Fruit fly (Drosophila melanogaster): ENCODE results near the gene C15.
A peak's percentile ranks its signal among the peaks of the same experiment; 100 is the strongest.

Gene C15

DNA sequence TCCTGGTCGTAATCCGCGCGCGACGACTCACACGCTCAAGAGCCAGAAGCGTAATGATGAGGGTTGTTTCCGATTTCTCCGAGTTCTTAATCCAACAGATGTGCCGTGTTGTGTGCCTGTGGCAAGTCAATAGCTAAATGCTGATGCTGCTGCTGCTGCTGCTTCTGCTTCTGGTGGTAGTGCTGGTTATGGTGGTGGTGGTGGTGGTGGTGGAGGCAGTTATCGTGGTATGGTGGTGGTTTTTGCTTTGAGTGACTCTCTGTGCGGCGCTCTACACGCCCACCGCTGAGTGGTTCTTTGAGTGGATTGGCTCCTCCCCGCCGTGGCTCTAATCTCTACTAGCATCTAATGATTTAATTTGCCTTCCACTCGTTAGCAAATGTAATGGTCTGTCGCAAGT, 57.3 kb downstream of the C15 start, which contains the start of gene slou:
Gene slou (minus strand): TSS at position 131 of the 400 bp plus-strand sequence.
- no peak for TF ChIP-seq unpg (GFP tag; optimal IDR thresholded peaks at IDR 0.05)
- TF ChIP-seq eyg (GFP tag; optimal IDR thresholded peaks at IDR 0.05): no peak
- TF ChIP-seq CG3281 (GFP tag; optimal IDR thresholded peaks at IDR 0.05): no peak
- TF ChIP-seq Opbp (GFP tag; IDR thresholded peaks at IDR 0.05; ENCODE audit: partially characterized antibody): 0 out of 3 replicates have a peak, but pooled peaks have one; percentile 25
- peak; percentile 55 for TF ChIP-seq bbx (GFP tag; IDR thresholded peaks at IDR 0.05; ENCODE audit: partially characterized antibody)
- peak; percentile 47 for TF ChIP-seq nerfin-1 (tag; optimal IDR thresholded peaks at IDR 0.05)
- TF ChIP-seq CG1233 (GFP tag; optimal IDR thresholded peaks at IDR 0.05): no peak
- no peak for TF ChIP-seq lmd (GFP tag; IDR thresholded peaks at IDR 0.05)
- peak; percentile 23 for TF ChIP-seq Deaf1 (tag; optimal IDR thresholded peaks at IDR 0.05)
- TF ChIP-seq seq (GFP tag; IDR thresholded peaks at IDR 0.05): peak; percentile 80
- TF ChIP-seq pnt (GFP tag; optimal IDR thresholded peaks at IDR 0.05): no peak
- no peak for TF ChIP-seq salm (tag; optimal IDR thresholded peaks at IDR 0.05)
- peak; percentile 24 for TF ChIP-seq HLHmδ (GFP tag; optimal IDR thresholded peaks at IDR 0.05)
- TF ChIP-seq z (GFP tag; IDR thresholded peaks at IDR 0.05): peak; percentile 96
- no peak for TF ChIP-seq odd (GFP tag; optimal IDR thresholded peaks at IDR 0.05)
- TF ChIP-seq zfh2 (GFP tag; optimal IDR thresholded peaks at IDR 0.05): no peak
- TF ChIP-seq kay (GFP tag; optimal IDR thresholded peaks at IDR 0.05): no peak
- no peak for TF ChIP-seq bcd (GFP tag; optimal IDR thresholded peaks at IDR 0.05)
- TF ChIP-seq cg (GFP tag; optimal IDR thresholded peaks at IDR 0.05): peak; percentile 61
- no peak for TF ChIP-seq fd64A (GFP tag; optimal IDR thresholded peaks at IDR 0.05)
- peak; percentile 90 for TF ChIP-seq Nf-YB (GFP tag; optimal IDR thresholded peaks at IDR 0.05)
- no peak for TF ChIP-seq nmo (GFP tag; optimal IDR thresholded peaks at IDR 0.05)
- TF ChIP-seq pros (GFP tag; optimal IDR thresholded peaks at IDR 0.05): peak; percentile 21
- TF ChIP-seq GATAe (GFP tag; conservative IDR thresholded peaks at IDR 0.05): no peak
- no peak for TF ChIP-seq CG15479 (GFP tag; optimal IDR thresholded peaks at IDR 0.05)
- peak; percentile 58 for TF ChIP-seq gcm (GFP tag; optimal IDR thresholded peaks at IDR 0.05)
- TF ChIP-seq CG18011 (GFP tag; optimal IDR thresholded peaks at IDR 0.05): no peak
- TF ChIP-seq TFAM (GFP tag; optimal IDR thresholded peaks at IDR 0.05): no peak
- peak; percentile 90 for TF ChIP-seq Nf-YC (tag; optimal IDR thresholded peaks at IDR 0.05)
- no peak for TF ChIP-seq gro (GFP tag; optimal IDR thresholded peaks at IDR 0.05)
- TF ChIP-seq mirr (GFP tag; optimal IDR thresholded peaks at IDR 0.05): no peak
- TF ChIP-seq oc (tag; optimal IDR thresholded peaks at IDR 0.05): peak; percentile 23
- no peak for TF ChIP-seq unc-4 (GFP tag; IDR thresholded peaks at IDR 0.05; ENCODE audit: partially characterized antibody)
- TF ChIP-seq Ptx1 (GFP tag; IDR thresholded peaks at IDR 0.05): no peak
- TF ChIP-seq CG4820 (GFP tag; optimal IDR thresholded peaks at IDR 0.05): no peak
- no peak for TF ChIP-seq HmgD (GFP tag; optimal IDR thresholded peaks at IDR 0.05)
- no peak for TF ChIP-seq dm (GFP tag; optimal IDR thresholded peaks at IDR 0.05)
- no peak for TF ChIP-seq CG34376 (GFP tag; optimal IDR thresholded peaks at IDR 0.05)
- TF ChIP-seq ash1 (GFP tag; optimal IDR thresholded peaks at IDR 0.05): no peak
- no peak for TF ChIP-seq Rfx (GFP tag; IDR thresholded peaks at IDR 0.05)
- TF ChIP-seq CG13775 (GFP tag; optimal IDR thresholded peaks at IDR 0.05): no peak
- TF ChIP-seq MBD-R2 (GFP tag; IDR thresholded peaks at IDR 0.05): no peak
- peak; percentile 34 for TF ChIP-seq Jarid2 (GFP tag; optimal IDR thresholded peaks at IDR 0.05)
- no peak for TF ChIP-seq E2f1 (GFP tag; IDR thresholded peaks at IDR 0.05)
- peak; percentile 47 for TF ChIP-seq twi (tag; optimal IDR thresholded peaks at IDR 0.05)
